Fruit fly (Drosophila melanogaster) Kc167 (cell line): ENCODE data around the gene CG5681.

Source experiments
- Myc ChIP-seq: fragments of >200 bp; optimal IDR thresholded peaks from 2 replicates; lab custom pipeline; 2017; ENCODE audit warnings: missing external identifiers
- psq ChIP-seq: fragments of >200 bp; optimal IDR thresholded peaks from 2 replicates; lab custom pipeline; 2017; ENCODE audit warnings: missing external identifiers

DNA sequence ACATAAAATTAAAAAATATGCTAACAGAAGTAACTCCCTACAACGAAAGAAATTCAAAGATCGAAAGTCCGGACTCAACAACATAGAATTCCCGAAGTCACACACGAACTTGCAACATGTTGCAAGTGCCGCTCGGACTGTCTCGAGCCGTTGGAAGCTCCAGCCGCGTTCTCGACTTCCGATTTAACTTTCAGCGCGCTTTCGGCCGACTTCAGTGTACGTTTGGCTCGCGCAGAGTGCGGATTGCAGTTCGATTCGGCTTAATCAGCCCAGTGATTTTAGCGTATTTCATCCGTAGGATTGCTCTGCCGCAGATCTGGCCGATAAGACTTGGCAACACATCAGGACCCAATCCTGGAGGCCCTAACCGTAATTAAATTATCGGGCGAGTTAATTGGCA is 26.0 kb downstream of the CG5681 start, which contains the start of gene rdo:
- TF ChIP-seq psq (lab: Kevin White, UChicago) = no peak
- TF ChIP-seq Myc (lab: Kevin White, UChicago) = no peak
